Worm (Caenorhabditis elegans) whole organism, mixed stage, embryonic: ENCODE measurements around the gene elc-2.

Source experiments
- M03D4.4 ChIP-seq: sonication (generic microtip); optimal IDR thresholded peaks from 2 replicates; lab custom pipeline; 2017; ENCODE audit warnings: mild to moderate bottlenecking, missing genetic modification characterization, missing compliant biosample characterization
- ces-1 ChIP-seq: fragments of 150-350 bp; optimal IDR thresholded peaks from 2 replicates; lab custom pipeline; 2014; ENCODE audit warnings: missing biosample characterization, missing genetic modification reagents, missing genetic modification characterization
- elt-3 ChIP-seq: fragments of 150-350 bp; optimal IDR thresholded peaks from 2 replicates; lab custom pipeline; 2014; ENCODE audit warnings: missing biosample characterization, missing genetic modification characterization
- flh-1 ChIP-seq: fragments of 200-800 bp; sonication (Bioruptor generic); optimal IDR thresholded peaks from 2 replicates; lab custom pipeline; 2018; ENCODE audit warnings: mild to moderate bottlenecking, missing genetic modification characterization, moderate library complexity, missing compliant biosample characterization
- lsy-2 ChIP-seq: fragments of 150-350 bp; optimal IDR thresholded peaks from 2 replicates; lab custom pipeline; 2014; ENCODE audit warnings: missing biosample characterization, missing genetic modification characterization
- mep-1 ChIP-seq: fragments of 150-350 bp; optimal IDR thresholded peaks from 2 replicates; lab custom pipeline; 2017; ENCODE audit warnings: missing biosample characterization, missing genetic modification reagents, missing genetic modification characterization, inconsistent platforms
- nhr-76 ChIP-seq: sonication (generic microtip); optimal IDR thresholded peaks from 2 replicates; lab custom pipeline; 2017; ENCODE audit warnings: missing biosample characterization, missing genetic modification characterization
- pha-4 ChIP-seq: fragments of 150-350 bp; optimal IDR thresholded peaks from 2 replicates; lab custom pipeline; 2018; ENCODE audit warnings: missing biosample characterization, missing genetic modification reagents, missing genetic modification characterization
- snpc-4 ChIP-seq: fragments of 150-350 bp; optimal IDR thresholded peaks from 2 replicates; lab custom pipeline; 2014; ENCODE audit warnings: missing biosample characterization, missing genetic modification characterization
- unc-39 ChIP-seq: fragments of 150-350 bp; optimal IDR thresholded peaks from 2 replicates; lab custom pipeline; 2014; ENCODE audit warnings: missing biosample characterization, missing genetic modification characterization
- unc-62 ChIP-seq: fragments of 150-350 bp; optimal IDR thresholded peaks from 2 replicates; lab custom pipeline; 2014; ENCODE audit warnings: missing biosample characterization, missing genetic modification reagents, missing genetic modification characterization
- ztf-11 ChIP-seq: fragments of 150-350 bp; optimal IDR thresholded peaks from 2 replicates; lab custom pipeline; 2014; ENCODE audit warnings: missing biosample characterization, missing genetic modification characterization

DNA sequence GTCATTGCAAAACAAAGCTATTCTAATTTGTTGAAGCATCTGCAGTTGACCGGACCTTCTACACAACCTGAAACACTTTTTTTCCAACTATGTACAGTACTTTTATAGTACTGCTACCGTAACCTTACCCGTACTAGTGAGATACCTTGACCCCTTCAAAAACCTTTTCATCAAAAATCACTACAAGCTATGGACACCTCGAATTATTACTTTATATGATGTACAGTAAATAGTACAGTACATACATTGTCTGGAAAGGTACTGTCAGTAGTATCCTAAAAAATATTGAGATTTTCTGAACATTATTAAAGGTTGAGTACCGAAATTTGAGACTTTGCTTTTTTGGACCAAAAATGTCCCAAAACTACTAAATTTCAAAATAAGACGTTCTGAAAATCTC is 7.8 kb upstream of the elc-2 start:
- no peak for TF ChIP-seq mep-1 (tag; lab: Kevin White, UChicago)
- no peak for TF ChIP-seq snpc-4 (tag; lab: Kevin White, UChicago)
- no peak for TF ChIP-seq M03D4.4 (tag; lab: Kevin White, UChicago)
- TF ChIP-seq pha-4 (tag; lab: Kevin White, UChicago): no peak
- TF ChIP-seq nhr-76 (tag; lab: Kevin White, UChicago): no peak
- no peak for TF ChIP-seq flh-1 (GFP tag; lab: Kevin White, UChicago)
- no peak for TF ChIP-seq unc-39 (tag; lab: Kevin White, UChicago)
- no peak for TF ChIP-seq unc-62 (GFP tag; lab: Kevin White, UChicago)
- no peak for TF ChIP-seq ztf-11 (tag; lab: Kevin White, UChicago)
- no peak for TF ChIP-seq elt-3 (tag; lab: Kevin White, UChicago)
- no peak for TF ChIP-seq ces-1 (GFP tag; lab: Kevin White, UChicago)
- TF ChIP-seq lsy-2: no peak
